Fruit fly (Drosophila melanogaster) whole organism, wandering third instar larva: ENCODE measurements around the gene CG32187.

Experiments used
- OdsH ChIP-seq: fragments of 200-800 bp; sonication (Bioruptor generic); optimal IDR thresholded peaks from 2 replicates; lab custom pipeline; 2016; ENCODE audit warnings: missing biosample characterization, mild to moderate bottlenecking, missing genetic modification characterization
- pan ChIP-seq: fragments of >200 bp; optimal IDR thresholded peaks from 2 replicates; lab custom pipeline; 2017

dm6 chr3L:17804511-17804910, 1.7 kb downstream of the CG32187 start, which contains the start of gene ais:
- TF ChIP-seq OdsH (GFP tag; lab: Kevin White, UChicago) (no peak), pan (lab: Kevin White, UChicago) (no peak)
